Worm (Caenorhabditis elegans): Measurements from ENCODE around the gene xbp-1.

ce11 chrIII:4240126-4240525, 46.5 kb downstream of the xbp-1 start:
- TF ChIP-seq ztf-23 (GFP tag; IDR thresholded peaks at IDR 0.05) (no peak), T22C8.4 (GFP tag; IDR thresholded peaks at IDR 0.05) (no peak), ref-1 (GFP tag; conservative IDR thresholded peaks at IDR 0.05) (no peak), ztf-29 (GFP tag; IDR thresholded peaks at IDR 0.05) (no peak), med-1 (GFP tag; optimal IDR thresholded peaks at IDR 0.05; ENCODE audit: insufficient read depth) (no peak), flt-1 (GFP tag; IDR thresholded peaks at IDR 0.05) (no peak), tab-1 (GFP tag; IDR thresholded peaks at IDR 0.05) (no peak), cog-1 (tag; optimal IDR thresholded peaks at IDR 0.05) (no peak), klf-2 (GFP tag; conservative IDR thresholded peaks at IDR 0.05) (no peak)

Measured in whole organism, midembryonic.